Fruit fly (Drosophila melanogaster) whole organism, embryonic: Measurements from ENCODE around the gene CG11367.

Experiments
- Aef1 ChIP-seq: fragments of 200-800 bp; sonication (Bioruptor generic); IDR thresholded peaks from 3 replicates; pipeline ENCODE4 v1.3.6; 2022; ENCODE audit warnings: missing biosample characterization, missing genetic modification characterization
- CG10462 ChIP-seq: fragments of 200-800 bp; sonication (Bioruptor generic); optimal IDR thresholded peaks from 2 replicates; lab custom pipeline; 2016; ENCODE audit warnings: missing biosample characterization, missing genetic modification characterization
- CG11085 ChIP-seq: fragments of 200-800 bp; sonication (Bioruptor generic); IDR thresholded peaks from 2 replicates; pipeline ENCODE4 v1.3.6; 2022; ENCODE audit warnings: missing biosample characterization, missing genetic modification characterization
- CG1529 ChIP-seq: fragments of 200-800 bp; sonication (Bioruptor generic); optimal IDR thresholded peaks from 3 replicates; lab custom pipeline; 2018; ENCODE audit warnings: missing biosample characterization, missing genetic modification characterization
- CG17186 ChIP-seq: fragments of 200-800 bp; sonication (Bioruptor generic); optimal IDR thresholded peaks from 3 replicates; lab custom pipeline; 2017; ENCODE audit warnings: missing biosample characterization, missing genetic modification reagents, missing genetic modification characterization
- CG32532 ChIP-seq: fragments of 200-800 bp; sonication (Bioruptor generic); IDR thresholded peaks from 2 replicates; pipeline ENCODE4 v1.3.6; 2022; ENCODE audit warnings: missing biosample characterization, missing genetic modification characterization
- CG34224 ChIP-seq: fragments of 200-800 bp; sonication (Bioruptor generic); IDR thresholded peaks from 3 replicates; pipeline ENCODE4 v1.3.6; 2022; ENCODE audit warnings: missing biosample characterization, missing genetic modification characterization; ENCODE audit not compliant: partially characterized antibody
- CG5180 ChIP-seq: fragments of 200-800 bp; sonication (Bioruptor generic); optimal IDR thresholded peaks from 3 replicates; lab custom pipeline; 2017; ENCODE audit warnings: missing biosample characterization, missing genetic modification characterization, mild to moderate bottlenecking, moderate library complexity, missing genetic modification reagents
- CG6689 ChIP-seq: fragments of 200-800 bp; sonication (Bioruptor generic); IDR thresholded peaks from 2 replicates; pipeline ENCODE4 v1.3.6; 2022; ENCODE audit warnings: missing biosample characterization, missing genetic modification characterization
- CG7786 ChIP-seq: fragments of 200-800 bp; sonication (Bioruptor generic); optimal IDR thresholded peaks from 2 replicates; lab custom pipeline; 2016; ENCODE audit warnings: missing biosample characterization, missing genetic modification characterization
- CG8944 ChIP-seq: fragments of 200-800 bp; sonication (Bioruptor generic); optimal IDR thresholded peaks from 3 replicates; lab custom pipeline; 2016; ENCODE audit warnings: missing biosample characterization, missing genetic modification characterization
- CG9932 ChIP-seq: fragments of 200-800 bp; sonication (Bioruptor generic); IDR thresholded peaks from 2 replicates; pipeline ENCODE4 v1.3.6; 2022; ENCODE audit warnings: missing biosample characterization, missing genetic modification characterization
- CrebB ChIP-seq: fragments of 200-800 bp; sonication (Bioruptor generic); optimal IDR thresholded peaks from 3 replicates; lab custom pipeline; 2018; ENCODE audit warnings: missing biosample characterization, mild to moderate bottlenecking, missing genetic modification characterization
- D19A ChIP-seq: fragments of 200-800 bp; optimal IDR thresholded peaks from 3 replicates; lab custom pipeline; 2019; ENCODE audit warnings: missing biosample characterization, mild to moderate bottlenecking, missing genetic modification characterization, moderate library complexity
- Hmr ChIP-seq: fragments of 200-800 bp; sonication (Bioruptor generic); optimal IDR thresholded peaks from 3 replicates; lab custom pipeline; 2017; ENCODE audit warnings: mild to moderate bottlenecking, missing biosample characterization, missing genetic modification reagents, missing genetic modification characterization
- Hr39 ChIP-seq: fragments of >200 bp; optimal IDR thresholded peaks from 2 replicates; lab custom pipeline; 2017
- NFAT ChIP-seq: fragments of 200-800 bp; sonication (Bioruptor generic); IDR thresholded peaks from 2 replicates; pipeline ENCODE4 v1.3.6; 2022; ENCODE audit warnings: missing biosample characterization, missing genetic modification characterization
- Neu2 ChIP-seq: fragments of 200-800 bp; sonication (Bioruptor generic); optimal IDR thresholded peaks from 3 replicates; lab custom pipeline; 2016; ENCODE audit warnings: missing biosample characterization, missing genetic modification characterization, borderline replicate concordance
- Nf-YC ChIP-seq: fragments of 200-800 bp; optimal IDR thresholded peaks from 3 replicates; lab custom pipeline; 2019; ENCODE audit warnings: missing biosample characterization, mild to moderate bottlenecking, missing genetic modification characterization, moderate library complexity
- Oli ChIP-seq: fragments of 200-800 bp; sonication (Bioruptor generic); optimal IDR thresholded peaks from 2 replicates; lab custom pipeline; 2018; ENCODE audit warnings: missing biosample characterization, mild to moderate bottlenecking, missing genetic modification characterization, moderate library complexity
- ase ChIP-seq: fragments of 200-800 bp; sonication (Bioruptor generic); IDR thresholded peaks from 3 replicates; pipeline ENCODE4 v1.3.6; 2022; ENCODE audit warnings: missing biosample characterization, missing genetic modification characterization
- cas ChIP-seq: fragments of 200-800 bp; sonication (Bioruptor generic); IDR thresholded peaks from 2 replicates; pipeline ENCODE4 v1.3.6; 2022; ENCODE audit warnings: missing biosample characterization, missing genetic modification characterization
- chif ChIP-seq, 2 experiments: fragments of 200-800 bp; sonication (Bioruptor generic); optimal IDR thresholded peaks; 3 replicates each; lab custom pipeline; 2016; ENCODE audit warnings: missing biosample characterization in 2 of 2, missing genetic modification characterization in 2 of 2
- crol ChIP-seq: fragments of 200-800 bp; sonication (Bioruptor generic); IDR thresholded peaks from 2 replicates; pipeline ENCODE4 v1.3.6; 2022; ENCODE audit warnings: missing biosample characterization, missing genetic modification characterization
- disco-r ChIP-seq: fragments of 200-800 bp; sonication (Bioruptor generic); optimal IDR thresholded peaks from 2 replicates; lab custom pipeline; 2016; ENCODE audit warnings: missing biosample characterization, missing genetic modification characterization
- nau ChIP-seq: fragments of 200-800 bp; sonication (Bioruptor generic); optimal IDR thresholded peaks from 3 replicates; lab custom pipeline; 2017; ENCODE audit warnings: missing biosample characterization, mild to moderate bottlenecking, missing genetic modification characterization, missing genetic modification reagents
- nerfin-2 ChIP-seq: fragments of 200-800 bp; sonication (Bioruptor generic); IDR thresholded peaks from 2 replicates; pipeline ENCODE4 v1.3.6; 2022; ENCODE audit warnings: missing biosample characterization, missing genetic modification characterization; ENCODE audit not compliant: partially characterized antibody
- phol ChIP-seq: fragments of 200-800 bp; sonication (Bioruptor generic); optimal IDR thresholded peaks from 3 replicates; lab custom pipeline; 2018; ENCODE audit warnings: missing biosample characterization, mild to moderate bottlenecking, missing genetic modification characterization, moderate library complexity
- pzg ChIP-seq: fragments of 200-800 bp; sonication (Bioruptor generic); optimal IDR thresholded peaks from 3 replicates; lab custom pipeline; 2018; ENCODE audit warnings: missing biosample characterization, mild to moderate bottlenecking, missing genetic modification characterization, moderate library complexity
- rib ChIP-seq: fragments of 200-800 bp; sonication (Bioruptor generic); IDR thresholded peaks from 2 replicates; pipeline ENCODE4 v1.3.6; 2022; ENCODE audit warnings: missing biosample characterization, missing genetic modification characterization
- schlank ChIP-seq: fragments of 200-800 bp; sonication (Bioruptor generic); optimal IDR thresholded peaks from 2 replicates; lab custom pipeline; 2018; ENCODE audit warnings: missing biosample characterization, mild to moderate bottlenecking, missing genetic modification characterization
- sens ChIP-seq: fragments of 200-800 bp; sonication (Bioruptor generic); peaks from one replicate; lab custom pipeline; 2016; ENCODE audit warnings: missing biosample characterization, missing genetic modification characterization
- sens-2 ChIP-seq: fragments of 200-800 bp; sonication (Bioruptor generic); IDR thresholded peaks from 2 replicates; pipeline ENCODE4 v1.3.6; 2022; ENCODE audit warnings: missing biosample characterization, missing genetic modification characterization
- ssp ChIP-seq: fragments of 200-800 bp; sonication (Bioruptor generic); IDR thresholded peaks from 2 replicates; pipeline ENCODE4 v1.3.6; 2022; ENCODE audit warnings: missing biosample characterization, missing genetic modification characterization
- stwl ChIP-seq: fragments of 200-800 bp; sonication (Bioruptor generic); optimal IDR thresholded peaks from 3 replicates; lab custom pipeline; 2018; ENCODE audit warnings: missing biosample characterization, mild to moderate bottlenecking, missing genetic modification characterization, moderate library complexity
- unc-4 ChIP-seq: fragments of 200-800 bp; sonication (Bioruptor generic); IDR thresholded peaks from 2 replicates; pipeline ENCODE4 v1.3.6; 2022; ENCODE audit warnings: missing biosample characterization, missing genetic modification characterization; ENCODE audit not compliant: partially characterized antibody

Gene CG11367

DNA sequence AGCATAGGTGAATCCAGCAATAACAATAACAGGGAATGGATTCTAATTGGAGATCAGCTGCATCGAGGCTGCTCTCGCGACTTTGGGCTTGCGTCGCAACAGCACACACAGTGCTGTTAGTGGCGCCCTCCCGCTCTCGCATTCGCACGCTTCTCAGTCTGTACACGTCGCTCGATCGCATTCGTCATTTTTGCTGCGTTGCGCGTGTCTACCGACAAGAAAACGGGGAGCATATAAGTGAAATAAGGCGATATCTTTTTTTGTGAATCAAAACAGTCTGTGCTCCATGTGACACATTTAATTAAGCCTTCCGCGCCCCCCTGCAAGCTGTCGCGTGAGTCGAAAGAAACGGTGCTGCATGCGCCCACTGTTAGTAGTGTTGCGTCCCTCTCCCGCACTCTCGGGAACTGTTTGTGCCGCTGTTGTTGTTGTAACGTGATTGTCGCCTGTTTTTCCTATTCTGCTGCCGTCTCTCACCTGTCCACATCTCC, 45.5 kb downstream of the CG11367 start (continued):
- TF ChIP-seq nerfin-2: no peak
- TF ChIP-seq phol (tag; lab: Kevin White, UChicago): no peak
- TF ChIP-seq disco-r (GFP tag; lab: Kevin White, UChicago): no peak
- no peak for TF ChIP-seq CG10462 (GFP tag; lab: Kevin White, UChicago)
- TF ChIP-seq CG11085 (GFP tag; lab: Robert Waterston, UW): no peak
- TF ChIP-seq crol (GFP tag; lab: Robert Waterston, UW): peak; percentile 84
- TF ChIP-seq cas (GFP tag; lab: Robert Waterston, UW): no peak
- TF ChIP-seq Nf-YC: no peak
- no peak for TF ChIP-seq schlank (tag; lab: Kevin White, UChicago)
- TF ChIP-seq CG1529 (GFP tag; lab: Kevin White, UChicago): no peak
- TF ChIP-seq unc-4 (GFP tag; lab: Robert Waterston, UW): no peak
- TF ChIP-seq NFAT (GFP tag; lab: Robert Waterston, UW): no peak
- peak; percentile 100 for TF ChIP-seq CG17186
- TF ChIP-seq CG9932 (GFP tag; lab: Robert Waterston, UW): no peak
- no peak for TF ChIP-seq Aef1 (GFP tag; lab: Robert Waterston, UW)
- peak; percentile 50 for TF ChIP-seq stwl
- peak; percentile 36 for TF ChIP-seq CG5180 (GFP tag; lab: Kevin White, UChicago)
- TF ChIP-seq CG34224 (GFP tag; lab: Robert Waterston, UW): 0 out of 3 replicates have a peak, but pooled peaks have one; percentile 30
- no peak for TF ChIP-seq CG6689 (GFP tag; lab: Robert Waterston, UW)
- TF ChIP-seq CG8944: no peak
- TF ChIP-seq ase (GFP tag; lab: Robert Waterston, UW): no peak
- no peak for TF ChIP-seq Hmr (GFP tag; lab: Kevin White, UChicago)
- TF ChIP-seq pzg (GFP tag; lab: Kevin White, UChicago): peak; percentile 12
- TF ChIP-seq Oli (tag; lab: Kevin White, UChicago): no peak
- no peak for TF ChIP-seq CrebB (tag; lab: Kevin White, UChicago)
- no peak for TF ChIP-seq CG7786 (GFP tag; lab: Kevin White, UChicago)
- no peak for TF ChIP-seq chif (GFP tag; optimal IDR thresholded peaks at IDR 0.05; lab: Kevin White, UChicago)
- peak; percentile 19; the same call in 1 of the 2 replicates for TF ChIP-seq CG32532 (GFP tag; lab: Robert Waterston, UW)
- no peak for TF ChIP-seq rib
- no peak for TF ChIP-seq nau (GFP tag; lab: Kevin White, UChicago)
- no peak for TF ChIP-seq Neu2 (GFP tag; lab: Kevin White, UChicago)
- TF ChIP-seq sens-2 (GFP tag; lab: Robert Waterston, UW): no peak
- TF ChIP-seq ssp: no peak
- TF ChIP-seq D19A: no peak
- TF ChIP-seq Hr39 (lab: Kevin White, UChicago): no peak

DNA sequence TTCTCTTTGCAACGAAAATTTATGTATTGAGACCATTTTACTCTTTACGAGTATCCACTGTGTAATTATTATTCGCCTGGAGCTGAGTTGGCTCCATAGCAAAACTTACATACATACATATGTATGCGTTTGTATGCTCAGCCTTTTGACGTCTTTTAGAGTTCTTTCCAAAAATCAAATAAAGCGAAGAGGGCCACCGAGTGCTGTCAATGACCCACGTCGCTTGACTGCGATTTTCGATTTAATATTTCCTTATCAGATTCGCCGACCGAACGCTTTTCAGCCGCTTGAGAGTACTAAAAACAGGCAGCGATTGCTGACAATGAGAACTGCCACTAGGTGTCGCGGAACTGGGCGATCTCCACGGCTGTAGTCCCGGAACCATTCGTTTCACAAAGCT, 46.6 kb downstream of the CG11367 start:
- no peak for TF ChIP-seq CG34224 (GFP tag; lab: Robert Waterston, UW)
- peak; percentile 37 for TF ChIP-seq sens (GFP tag; lab: Kevin White, UChicago)
- TF ChIP-seq, all 482 proteins: peak for 1
